Fruit fly (Drosophila melanogaster) whole organism, embryonic: ENCODE results near the gene Abi.

Experiments
- Awh ChIP-seq: fragments of 200-800 bp; sonication (Bioruptor generic); IDR thresholded peaks from 2 replicates; pipeline ENCODE4, ENCODE4 v1.3.6; 2022; ENCODE audit warnings: missing biosample characterization, missing genetic modification characterization
- Bdp1 ChIP-seq: fragments of 200-800 bp; sonication (Bioruptor generic); optimal IDR thresholded peaks from 3 replicates; lab custom pipeline; 2016; ENCODE audit warnings: missing biosample characterization, missing genetic modification characterization
- C15 ChIP-seq: fragments of 200-800 bp; sonication (Bioruptor generic); IDR thresholded peaks from 3 replicates; pipeline ENCODE4 v1.3.6; 2022; ENCODE audit warnings: missing biosample characterization, missing genetic modification characterization
- CG10274 ChIP-seq: fragments of 200-800 bp; sonication (Bioruptor generic); optimal IDR thresholded peaks from 3 replicates; lab custom pipeline; 2017; ENCODE audit warnings: missing biosample characterization, mild to moderate bottlenecking, missing genetic modification characterization
- CG11085 ChIP-seq: fragments of 200-800 bp; sonication (Bioruptor generic); IDR thresholded peaks from 2 replicates; pipeline ENCODE4 v1.3.6; 2022; ENCODE audit warnings: missing biosample characterization, missing genetic modification characterization
- CG12769 ChIP-seq: fragments of 200-800 bp; sonication (Bioruptor generic); optimal IDR thresholded peaks from 2 replicates; lab custom pipeline; 2019; ENCODE audit warnings: missing biosample characterization, mild to moderate bottlenecking, missing genetic modification characterization, moderate library complexity
- CG13287 ChIP-seq: fragments of 200-800 bp; sonication (Bioruptor generic); IDR thresholded peaks from 2 replicates; pipeline ENCODE4 v1.3.6; 2022; ENCODE audit warnings: missing biosample characterization, missing genetic modification characterization; ENCODE audit not compliant: partially characterized antibody
- CG15269 ChIP-seq: fragments of 200-800 bp; sonication (Bioruptor generic); optimal IDR thresholded peaks from 2 replicates; lab custom pipeline; 2018; ENCODE audit warnings: missing biosample characterization, mild to moderate bottlenecking, missing genetic modification characterization, moderate library complexity
- CG1529 ChIP-seq: fragments of 200-800 bp; sonication (Bioruptor generic); optimal IDR thresholded peaks from 3 replicates; lab custom pipeline; 2018; ENCODE audit warnings: missing biosample characterization, missing genetic modification characterization
- CG1602 ChIP-seq: fragments of 200-800 bp; sonication (Bioruptor generic); optimal IDR thresholded peaks from 3 replicates; lab custom pipeline; 2016; ENCODE audit warnings: missing biosample characterization, missing genetic modification characterization
- CG17328 ChIP-seq: fragments of 200-800 bp; sonication (Bioruptor generic); IDR thresholded peaks from 2 replicates; pipeline ENCODE4 v1.3.6; 2022; ENCODE audit warnings: missing biosample characterization, missing genetic modification characterization
- CG3163 ChIP-seq: fragments of 200-800 bp; sonication (Bioruptor generic); optimal IDR thresholded peaks from 3 replicates; lab custom pipeline; 2016; ENCODE audit warnings: missing biosample characterization, missing genetic modification characterization
- CG4617 ChIP-seq: fragments of 200-800 bp; sonication (Bioruptor generic); optimal IDR thresholded peaks from 3 replicates; lab custom pipeline; 2016; ENCODE audit warnings: missing biosample characterization, missing genetic modification characterization, borderline replicate concordance
- CG4707 ChIP-seq: fragments of 200-800 bp; sonication (Bioruptor generic); optimal IDR thresholded peaks from 2 replicates; lab custom pipeline; 2018; ENCODE audit warnings: missing biosample characterization, mild to moderate bottlenecking, missing genetic modification characterization, moderate library complexity
- CG5953 ChIP-seq: fragments of 200-800 bp; sonication (Bioruptor generic); IDR thresholded peaks from 2 replicates; pipeline ENCODE4 v1.3.6; 2022; ENCODE audit warnings: missing biosample characterization, missing genetic modification characterization
- CG6683 ChIP-seq: fragments of 200-800 bp; sonication (Bioruptor generic); optimal IDR thresholded peaks from 2 replicates; lab custom pipeline; 2017; ENCODE audit warnings: missing biosample characterization, mild to moderate bottlenecking, missing genetic modification characterization, missing genetic modification reagents
- CG6765 ChIP-seq: fragments of 200-800 bp; sonication (Bioruptor generic); optimal IDR thresholded peaks from 3 replicates; lab custom pipeline; 2017; ENCODE audit warnings: missing biosample characterization, mild to moderate bottlenecking, missing genetic modification characterization
- CG8290 ChIP-seq, 3 experiments: fragments of 200-800 bp; sonication (Bioruptor generic); optimal IDR thresholded peaks; 2 replicates each; lab custom pipeline; 2016 to 2019; ENCODE audit warnings: missing biosample characterization in 3 of 3, missing genetic modification characterization in 3 of 3, mild to moderate bottlenecking in 2 of 3, moderate library complexity in 1 of 3
- CG8388 ChIP-seq: fragments of 200-800 bp; sonication (Bioruptor generic); optimal IDR thresholded peaks from 2 replicates; lab custom pipeline; 2019; ENCODE audit warnings: missing biosample characterization, mild to moderate bottlenecking, missing genetic modification characterization, moderate library complexity
- CTCF ChIP-seq: fragments of 200-800 bp; sonication (Bioruptor generic); optimal IDR thresholded peaks from 2 replicates; lab custom pipeline; 2017; ENCODE audit warnings: missing biosample characterization, mild to moderate bottlenecking, missing genetic modification characterization, moderate library complexity
- Fer1 ChIP-seq: fragments of 200-800 bp; sonication (Bioruptor generic); optimal IDR thresholded peaks from 2 replicates; lab custom pipeline; 2017; ENCODE audit warnings: missing biosample characterization, mild to moderate bottlenecking, missing genetic modification characterization
- Hey ChIP-seq: fragments of 200-800 bp; sonication (Bioruptor generic); optimal IDR thresholded peaks from 3 replicates; lab custom pipeline; 2018; ENCODE audit warnings: missing biosample characterization, mild to moderate bottlenecking, missing genetic modification characterization
- HmgZ ChIP-seq: fragments of 200-800 bp; sonication (Bioruptor generic); optimal IDR thresholded peaks from 2 replicates; lab custom pipeline; 2018; ENCODE audit warnings: missing biosample characterization, mild to moderate bottlenecking, missing genetic modification characterization
- Hmx ChIP-seq: fragments of 200-800 bp; sonication (Bioruptor generic); optimal IDR thresholded peaks from 2 replicates; lab custom pipeline; 2016; ENCODE audit warnings: missing biosample characterization, missing genetic modification characterization
- Lim3 ChIP-seq: fragments of 200-800 bp; sonication (Bioruptor generic); IDR thresholded peaks from 2 replicates; pipeline ENCODE4 v1.3.6; 2022; ENCODE audit warnings: missing biosample characterization, missing genetic modification characterization
- NC2α ChIP-seq: fragments of 200-800 bp; sonication (Bioruptor generic); optimal IDR thresholded peaks from 2 replicates; lab custom pipeline; 2016; ENCODE audit warnings: missing biosample characterization, missing genetic modification characterization
- NfI ChIP-seq: fragments of 200-800 bp; sonication (Bioruptor generic); optimal IDR thresholded peaks from 3 replicates; lab custom pipeline; 2018; ENCODE audit warnings: missing biosample characterization, mild to moderate bottlenecking, missing genetic modification characterization, moderate library complexity
- Opbp ChIP-seq: fragments of 200-800 bp; sonication (Bioruptor generic); IDR thresholded peaks from 3 replicates; pipeline ENCODE4 v1.3.6; 2022; ENCODE audit warnings: missing biosample characterization, missing genetic modification characterization; ENCODE audit not compliant: partially characterized antibody
- Side ChIP-seq: fragments of 200-800 bp; sonication (Bioruptor generic); optimal IDR thresholded peaks from 2 replicates; lab custom pipeline; 2016; ENCODE audit warnings: missing biosample characterization, missing genetic modification characterization
- Six4 ChIP-seq: fragments of 200-800 bp; sonication (Bioruptor generic); optimal IDR thresholded peaks from 2 replicates; lab custom pipeline; 2016; ENCODE audit warnings: missing biosample characterization, missing genetic modification characterization
- TFAM ChIP-seq: fragments of 200-800 bp; sonication (Bioruptor generic); optimal IDR thresholded peaks from 2 replicates; lab custom pipeline; 2017; ENCODE audit warnings: missing biosample characterization, missing genetic modification characterization, inconsistent platforms
- chif ChIP-seq, 2 experiments: fragments of 200-800 bp; sonication (Bioruptor generic); optimal IDR thresholded peaks; 3 replicates each; lab custom pipeline; 2016; ENCODE audit warnings: missing biosample characterization in 2 of 2, missing genetic modification characterization in 2 of 2
- crol ChIP-seq: fragments of 200-800 bp; sonication (Bioruptor generic); IDR thresholded peaks from 2 replicates; pipeline ENCODE4 v1.3.6; 2022; ENCODE audit warnings: missing biosample characterization, missing genetic modification characterization
- gce ChIP-seq: fragments of 200-800 bp; sonication (Bioruptor generic); IDR thresholded peaks from 3 replicates; pipeline ENCODE4 v1.3.6; 2022; ENCODE audit warnings: missing biosample characterization, missing genetic modification characterization
- her ChIP-seq: fragments of 200-800 bp; sonication (Bioruptor generic); optimal IDR thresholded peaks from 2 replicates; lab custom pipeline; 2016; ENCODE audit warnings: missing biosample characterization, missing genetic modification characterization
- lbe ChIP-seq: fragments of 200-800 bp; sonication (Bioruptor generic); optimal IDR thresholded peaks from 2 replicates; lab custom pipeline; 2016; ENCODE audit warnings: missing biosample characterization, mild to moderate bottlenecking, missing genetic modification characterization
- lilli ChIP-seq: fragments of 200-800 bp; sonication (Bioruptor generic); optimal IDR thresholded peaks from 3 replicates; lab custom pipeline; 2016; ENCODE audit warnings: missing biosample characterization, missing genetic modification characterization
- lmd ChIP-seq: fragments of 200-800 bp; sonication (Bioruptor generic); IDR thresholded peaks from 2 replicates; pipeline ENCODE4 v1.3.6; 2022; ENCODE audit warnings: missing biosample characterization, missing genetic modification characterization
- nau ChIP-seq: fragments of 200-800 bp; sonication (Bioruptor generic); optimal IDR thresholded peaks from 3 replicates; lab custom pipeline; 2017; ENCODE audit warnings: missing biosample characterization, mild to moderate bottlenecking, missing genetic modification characterization, missing genetic modification reagents
- nerfin-1 ChIP-seq: fragments of 200-800 bp; sonication (Bioruptor generic); optimal IDR thresholded peaks from 3 replicates; lab custom pipeline; 2019; ENCODE audit warnings: missing biosample characterization, mild to moderate bottlenecking, missing genetic modification characterization, moderate library complexity
- otp ChIP-seq: fragments of 200-800 bp; sonication (Bioruptor generic); IDR thresholded peaks from 3 replicates; pipeline ENCODE4, ENCODE4 v1.3.6; 2022; ENCODE audit warnings: missing biosample characterization, missing genetic modification characterization
- peb ChIP-seq: fragments of 200-800 bp; sonication (Bioruptor generic); IDR thresholded peaks from 2 replicates; pipeline ENCODE4 v1.3.6; 2022; ENCODE audit warnings: missing biosample characterization, missing genetic modification characterization
- pfk ChIP-seq: fragments of 200-800 bp; sonication (Bioruptor generic); optimal IDR thresholded peaks from 2 replicates; lab custom pipeline; 2018; ENCODE audit warnings: missing biosample characterization, mild to moderate bottlenecking, missing genetic modification characterization, moderate library complexity
- pho ChIP-seq: fragments of 200-800 bp; sonication (Bioruptor generic); optimal IDR thresholded peaks from 2 replicates; lab custom pipeline; 2016; ENCODE audit warnings: missing biosample characterization, missing genetic modification characterization
- sc ChIP-seq, 3 experiments: fragments of >200 bp in 2 of 3; fragments of 200-800 bp in 1 of 3; sonication (Bioruptor generic) in 1 of 3; optimal IDR thresholded peaks; 2 replicates in 2 of 3; 3 replicates in 1 of 3; lab custom pipeline; 2017; ENCODE audit warnings: mild to moderate bottlenecking in 1 of 3, missing biosample characterization in 1 of 3, missing genetic modification characterization in 1 of 3, missing genetic modification reagents in 1 of 3
- ssp ChIP-seq: fragments of 200-800 bp; sonication (Bioruptor generic); IDR thresholded peaks from 2 replicates; pipeline ENCODE4 v1.3.6; 2022; ENCODE audit warnings: missing biosample characterization, missing genetic modification characterization
- stc ChIP-seq: fragments of 200-800 bp; sonication (Bioruptor generic); IDR thresholded peaks from 2 replicates; pipeline ENCODE4 v1.3.6; 2022; ENCODE audit warnings: missing biosample characterization, missing genetic modification characterization
- tap ChIP-seq: fragments of 200-800 bp; optimal IDR thresholded peaks from 3 replicates; lab custom pipeline; 2019; ENCODE audit warnings: missing biosample characterization, mild to moderate bottlenecking, missing genetic modification characterization, moderate library complexity
- tll ChIP-seq, 2 experiments: fragments of 200-800 bp in 1 of 2; fragments of >200 bp in 1 of 2; sonication (Bioruptor generic) in 1 of 2; optimal IDR thresholded peaks; 2 replicates each; lab custom pipeline; 2017 to 2019; ENCODE audit warnings: missing biosample characterization in 2 of 2, missing genetic modification characterization in 2 of 2, mild to moderate bottlenecking in 1 of 2, moderate library complexity in 1 of 2
- usp ChIP-seq: fragments of >200 bp; optimal IDR thresholded peaks from 2 replicates; lab custom pipeline; 2017; ENCODE audit warnings: missing biosample characterization, missing genetic modification characterization
- vvl ChIP-seq: fragments of 200-800 bp; sonication (Bioruptor generic); IDR thresholded peaks from 2 replicates; pipeline ENCODE4 v1.3.6; 2022; ENCODE audit warnings: missing biosample characterization, missing genetic modification characterization

Abi gene

dm6 chr3R:14095428-14095827 is 26.8 kb downstream of the Abi start (continued):
- TF ChIP-seq Bdp1 (GFP tag; lab: Kevin White, UChicago) (no peak), CG12769 (no peak), gce (GFP tag; lab: Robert Waterston, UW) (no peak), Hey (no peak), sc (optimal IDR thresholded peaks at IDR 0.05; lab: Kevin White, UChicago) (no peak), sc (GFP tag; optimal IDR thresholded peaks at IDR 0.05; lab: Kevin White, UChicago) (peak; percentile 11), NC2α (GFP tag; lab: Kevin White, UChicago) (no peak), Hmx (GFP tag; lab: Kevin White, UChicago) (no peak), CG1529 (peak; percentile 10), CG15269 (peak; percentile 80), crol (no peak), tap (tag; lab: Kevin White, UChicago) (peak; percentile 72), Lim3 (GFP tag; lab: Robert Waterston, UW) (no peak), C15 (no peak), Opbp (GFP tag; lab: Robert Waterston, UW) (no peak), her (no peak), lbe (GFP tag; lab: Kevin White, UChicago) (no peak), stc (GFP tag; lab: Robert Waterston, UW) (peak; percentile 70), CG5953 (no peak), lmd (GFP tag; lab: Robert Waterston, UW) (peak; percentile 60), CG8388 (peak; percentile 56), pfk (GFP tag; lab: Kevin White, UChicago) (no peak), Awh (GFP tag; lab: Robert Waterston, UW) (peak; percentile 55; the same call in 1 of the 2 replicates), Side (no peak), CG11085 (GFP tag; lab: Robert Waterston, UW) (no peak), lilli (GFP tag; lab: Kevin White, UChicago) (peak; percentile 15), Fer1 (GFP tag; lab: Kevin White, UChicago) (peak; percentile 61), TFAM (GFP tag; lab: Kevin White, UChicago) (no peak), usp (no peak), vvl (GFP tag; lab: Robert Waterston, UW) (0 out of 2 replicates have a peak, but pooled peaks have one; percentile 28), ssp (GFP tag; lab: Robert Waterston, UW) (peak; percentile 46; the same call in 1 of the 2 replicates), Six4 (GFP tag; lab: Kevin White, UChicago) (peak; percentile 21), CG6765 (GFP tag; lab: Kevin White, UChicago) (no peak), CG6683 (GFP tag; lab: Kevin White, UChicago) (no peak), CG13287 (no peak), CTCF (GFP tag; lab: Kevin White, UChicago) (peak; percentile 17), otp (GFP tag; lab: Robert Waterston, UW) (no peak), HmgZ (tag; lab: Kevin White, UChicago) (no peak), CG3163 (no peak), nerfin-1 (tag; lab: Kevin White, UChicago) (peak; percentile 18), CG10274 (no peak), tll (GFP tag; optimal IDR thresholded peaks at IDR 0.05; lab: Kevin White, UChicago) (no peak), CG1602 (GFP tag; lab: Kevin White, UChicago) (no peak), pho (GFP tag; lab: Kevin White, UChicago) (no peak), chif (GFP tag; optimal IDR thresholded peaks at IDR 0.05; lab: Kevin White, UChicago) (no peak), nau (GFP tag; lab: Kevin White, UChicago) (peak; percentile 25), CG4617 (GFP tag; lab: Kevin White, UChicago) (no peak), NfI (peak; percentile 4), CG17328 (GFP tag; lab: Robert Waterston, UW) (peak; percentile 34; the same call in 1 of the 2 replicates), peb (GFP tag; lab: Robert Waterston, UW) (no peak), CG4707 (GFP tag; lab: Kevin White, UChicago) (peak; percentile 9), CG8290 (GFP tag; optimal IDR thresholded peaks at IDR 0.05; lab: Kevin White, UChicago) (no peak), CG8290 (tag; optimal IDR thresholded peaks at IDR 0.05; lab: Kevin White, UChicago) (no peak)
